Worm (Caenorhabditis elegans): ENCODE data around the gene T26H8.5.

The T26H8.5 gene

ce11 chrV:15303625-15304024, 1.8 kb downstream of the T26H8.5 start, which contains the start of gene srx-48:
Gene srx-48, minus strand, starts transcription at chrV:15303725.
- TF ChIP-seq ces-1 (GFP tag; optimal IDR thresholded peaks at IDR 0.05) (no peak), ceh-39 (tag; optimal IDR thresholded peaks at IDR 0.05) (no peak), lsy-2 (tag; optimal IDR thresholded peaks at IDR 0.05) (no peak), nhr-76 (tag; optimal IDR thresholded peaks at IDR 0.05) (no peak), nhr-12 (tag; optimal IDR thresholded peaks at IDR 0.05) (no peak), bed-3 (GFP tag; optimal IDR thresholded peaks at IDR 0.05) (no peak), elt-1 (tag; optimal IDR thresholded peaks at IDR 0.05; ENCODE audit: borderline replicate concordance, insufficient read depth) (no peak), snpc-4 (tag; optimal IDR thresholded peaks at IDR 0.05) (no peak), hlh-1 (tag; optimal IDR thresholded peaks at IDR 0.05) (no peak), nhr-2 (tag; optimal IDR thresholded peaks at IDR 0.05) (no peak), mep-1 (tag; optimal IDR thresholded peaks at IDR 0.05) (no peak), sem-2 (GFP tag; optimal IDR thresholded peaks at IDR 0.05) (no peak), sptf-1 (tag; optimal IDR thresholded peaks at IDR 0.05) (no peak), unc-120 (tag; optimal IDR thresholded peaks at IDR 0.05; ENCODE audit: poor library complexity, severe bottlenecking) (no peak), lin-32 (GFP tag; optimal IDR thresholded peaks at IDR 0.05) (no peak), ham-2 (GFP tag; optimal IDR thresholded peaks at IDR 0.05) (no peak), ceh-43 (GFP tag; optimal IDR thresholded peaks at IDR 0.05) (no peak)

- TF ChIP-seq bed-3 (GFP tag; optimal IDR thresholded peaks at IDR 0.05) = no peak
- no peak for TF ChIP-seq blmp-1 (tag; optimal IDR thresholded peaks at IDR 0.05)
- no peak for TF ChIP-seq M03D4.4 (tag; optimal IDR thresholded peaks at IDR 0.05)
- TF ChIP-seq mls-2 (tag; optimal IDR thresholded peaks at IDR 0.05) = no peak
Observed at ce11 chrV:15298597-15298996, 6.8 kb downstream of the T26H8.5 start, which contains the start of gene cpr-3. Gene cpr-3, minus strand, starts transcription at chrV:15298700.

- no peak for TF ChIP-seq cnd-1 (tag; optimal IDR thresholded peaks at IDR 0.05)
- no peak for TF ChIP-seq M03D4.4 (tag; optimal IDR thresholded peaks at IDR 0.05)
- no peak for TF ChIP-seq snpc-4 (tag; optimal IDR thresholded peaks at IDR 0.05)
Observed at ce11 chrV:15293865-15294264, 11.5 kb downstream of the T26H8.5 start, which contains the start of gene str-96. Gene str-96, minus strand, starts transcription at chrV:15293965.

- TF ChIP-seq unc-120 (tag; optimal IDR thresholded peaks at IDR 0.05; ENCODE audit: poor library complexity, severe bottlenecking) (no peak), ham-2 (GFP tag; optimal IDR thresholded peaks at IDR 0.05) (no peak), blmp-1 (tag; optimal IDR thresholded peaks at IDR 0.05) (no peak), lin-13 (tag; optimal IDR thresholded peaks at IDR 0.05) (no peak), hlh-1 (tag; optimal IDR thresholded peaks at IDR 0.05) (no peak), M03D4.4 (tag; optimal IDR thresholded peaks at IDR 0.05) (no peak), zip-8 (tag; optimal IDR thresholded peaks at IDR 0.05) (no peak), bed-3 (GFP tag; optimal IDR thresholded peaks at IDR 0.05) (no peak), elt-3 (tag; optimal IDR thresholded peaks at IDR 0.05) (no peak), mab-5 (tag; optimal IDR thresholded peaks at IDR 0.05) (no peak), lsy-2 (tag; optimal IDR thresholded peaks at IDR 0.05) (no peak), sem-2 (GFP tag; optimal IDR thresholded peaks at IDR 0.05) (no peak), ces-1 (GFP tag; optimal IDR thresholded peaks at IDR 0.05) (no peak), ceh-83 (GFP tag; optimal IDR thresholded peaks at IDR 0.05) (no peak), nhr-2 (tag; optimal IDR thresholded peaks at IDR 0.05) (no peak), flh-1 (GFP tag; optimal IDR thresholded peaks at IDR 0.05) (no peak)
Observed at ce11 chrV:15290995-15291394, 14.4 kb downstream of the T26H8.5 start, which contains the start of gene cyp-34A2. Gene cyp-34A2, minus strand, starts transcription at chrV:15291095.

- TF ChIP-seq pha-4 (tag; optimal IDR thresholded peaks at IDR 0.05) = no peak
- TF ChIP-seq nhr-2 (tag; optimal IDR thresholded peaks at IDR 0.05) = no peak
- no peak for TF ChIP-seq elt-1 (tag; optimal IDR thresholded peaks at IDR 0.05; ENCODE audit: borderline replicate concordance, insufficient read depth)
- no peak for TF ChIP-seq ztf-11 (tag; optimal IDR thresholded peaks at IDR 0.05)
- TF ChIP-seq drap-1 (GFP tag; optimal IDR thresholded peaks at IDR 0.05) = no peak
- TF ChIP-seq tbx-8 (GFP tag; optimal IDR thresholded peaks at IDR 0.05) = no peak
Observed at ce11 chrV:15287856-15288255, 17.5 kb downstream of the T26H8.5 start, which contains the start of gene cyp-34A1. Gene cyp-34A1, minus strand, starts transcription at chrV:15287956.
